Fruit fly (Drosophila melanogaster): Measurements from ENCODE around the gene NimB5.
A peak's percentile ranks its signal among the peaks of the same experiment; 100 is the strongest.

The NimB5 gene

dm6 chr2L:13947476-13947875, 22.5 kb upstream of the NimB5 start, which contains the start of gene Vajk3:
Vajk3 (minus strand) TSS chr2L:13947476.
- no peak for TF ChIP-seq CG33017 (tag; optimal IDR thresholded peaks at IDR 0.05)
- TF ChIP-seq CG7045 (GFP tag; optimal IDR thresholded peaks at IDR 0.05), result no peak
- TF ChIP-seq toe (GFP tag; optimal IDR thresholded peaks at IDR 0.05), result no peak

dm6 chr2L:13949789-13950188, 20.2 kb upstream of the NimB5 start:
- TF ChIP-seq CG7101 (tag; optimal IDR thresholded peaks at IDR 0.05) (no peak), kay (GFP tag; ENCODE audit: borderline replicate concordance) (no peak)

dm6 chr2L:13955775-13956174, 14.2 kb upstream of the NimB5 start:
- TF ChIP-seq CG11617 (GFP tag; optimal IDR thresholded peaks at IDR 0.05) (no peak), pad (GFP tag; optimal IDR thresholded peaks at IDR 0.05) (no peak), Hr96 (GFP tag; optimal IDR thresholded peaks at IDR 0.05) (no peak), ovo (GFP tag; optimal IDR thresholded peaks at IDR 0.05) (no peak), CG7101 (tag; optimal IDR thresholded peaks at IDR 0.05) (no peak), tj (GFP tag; optimal IDR thresholded peaks at IDR 0.05) (no peak), CG5204 (GFP tag; optimal IDR thresholded peaks at IDR 0.05) (no peak), Clk (GFP tag; optimal IDR thresholded peaks at IDR 0.05) (no peak), Crg-1 (GFP tag; optimal IDR thresholded peaks at IDR 0.05) (no peak), kay (GFP tag; ENCODE audit: borderline replicate concordance) (no peak), CG12768 (GFP tag; optimal IDR thresholded peaks at IDR 0.05) (no peak)

- TF ChIP-seq tj (GFP tag; optimal IDR thresholded peaks at IDR 0.05) (no peak), CG12768 (GFP tag; optimal IDR thresholded peaks at IDR 0.05) (no peak), Hr96 (GFP tag; optimal IDR thresholded peaks at IDR 0.05) (no peak), toe (GFP tag; optimal IDR thresholded peaks at IDR 0.05) (no peak), Clk (GFP tag; optimal IDR thresholded peaks at IDR 0.05) (no peak), pad (GFP tag; optimal IDR thresholded peaks at IDR 0.05) (no peak), cnc (optimal IDR thresholded peaks at IDR 0.05) (no peak), CG33017 (tag; optimal IDR thresholded peaks at IDR 0.05) (no peak), Mnt (GFP tag; optimal IDR thresholded peaks at IDR 0.05) (no peak), CG7101 (tag; optimal IDR thresholded peaks at IDR 0.05) (no peak), kay (GFP tag; ENCODE audit: borderline replicate concordance) (no peak), Crg-1 (GFP tag; optimal IDR thresholded peaks at IDR 0.05) (no peak)
Measured at dm6 chr2L:13957239-13957638, 12.7 kb upstream of the NimB5 start, which contains the start of gene NimA. NimA (plus strand) TSS chr2L:13957539.

- TF ChIP-seq ovo (GFP tag; optimal IDR thresholded peaks at IDR 0.05), result no peak
- TF ChIP-seq tj (GFP tag; optimal IDR thresholded peaks at IDR 0.05), result no peak
- no peak for TF ChIP-seq CG11617 (GFP tag; optimal IDR thresholded peaks at IDR 0.05)
- TF ChIP-seq CG12768 (GFP tag; optimal IDR thresholded peaks at IDR 0.05), result no peak
- no peak for TF ChIP-seq CG1620 (GFP tag; optimal IDR thresholded peaks at IDR 0.05)
- no peak for TF ChIP-seq Mnt (GFP tag; optimal IDR thresholded peaks at IDR 0.05)
- no peak for TF ChIP-seq toe (GFP tag; optimal IDR thresholded peaks at IDR 0.05)
- TF ChIP-seq pad (GFP tag; optimal IDR thresholded peaks at IDR 0.05), result no peak
- TF ChIP-seq bab1 (GFP tag; optimal IDR thresholded peaks at IDR 0.05), result no peak
Measured at dm6 chr2L:13960399-13960798, 9.6 kb upstream of the NimB5 start.

dm6 chr2L:13963467-13964122, 6.4 kb upstream of the NimB5 start, which contains the start of gene NimB1:
NimB1 (plus strand) TSS chr2L:13963507.
- TF ChIP-seq CG7101 (tag; optimal IDR thresholded peaks at IDR 0.05) (no peak), Clk (GFP tag; optimal IDR thresholded peaks at IDR 0.05) (no peak), Mnt (GFP tag; optimal IDR thresholded peaks at IDR 0.05) (no peak), CG7045 (GFP tag; optimal IDR thresholded peaks at IDR 0.05) (no peak), Crg-1 (GFP tag; optimal IDR thresholded peaks at IDR 0.05) (no peak), cnc (optimal IDR thresholded peaks at IDR 0.05) (no peak), cic (GFP tag; optimal IDR thresholded peaks at IDR 0.05) (peak; percentile 41), CG33017 (tag; optimal IDR thresholded peaks at IDR 0.05) (no peak)

dm6 chr2L:13966732-13967316, 3.2 kb upstream of the NimB5 start, which contains the start of gene NimB2:
NimB2 (minus strand) TSS chr2L:13967018.
- no peak for TF ChIP-seq Clk (GFP tag; optimal IDR thresholded peaks at IDR 0.05)
- no peak for TF ChIP-seq Mnt (GFP tag; optimal IDR thresholded peaks at IDR 0.05)
- TF ChIP-seq CG7101 (tag; optimal IDR thresholded peaks at IDR 0.05), result no peak
- no peak for TF ChIP-seq bab1 (GFP tag; optimal IDR thresholded peaks at IDR 0.05)
- no peak for TF ChIP-seq cnc (optimal IDR thresholded peaks at IDR 0.05)
- TF ChIP-seq cic (GFP tag; optimal IDR thresholded peaks at IDR 0.05), result no peak

dm6 chr2L:13967846-13968350, 2.1 kb upstream of the NimB5 start, which contains the start of gene NimB3:
NimB3 (minus strand) TSS chr2L:13967985.
- TF ChIP-seq Clk (GFP tag; optimal IDR thresholded peaks at IDR 0.05) (no peak), CG7045 (GFP tag; optimal IDR thresholded peaks at IDR 0.05) (no peak), CG11617 (GFP tag; optimal IDR thresholded peaks at IDR 0.05) (no peak)

Data from whole organism, adult.